Fruit fly (Drosophila melanogaster): ENCODE data around the gene CG3652.

The CG3652 gene

dm6 chr2L:4361438-4361975 lies 32.2 kb downstream of the CG3652 start, which contains the start of gene Traf4:
Traf4 (plus strand) TSS chr2L:4361925.
- 0 out of 2 replicates have a peak, but pooled peaks have one; percentile 23 for TF ChIP-seq CG12605 (GFP tag; IDR thresholded peaks at IDR 0.05)
- TF ChIP-seq CG9948 (tag; optimal IDR thresholded peaks at IDR 0.05) = peak; percentile 58
- TF ChIP-seq Pif1B (GFP tag; optimal IDR thresholded peaks at IDR 0.05) = no peak
- TF ChIP-seq Snoo (tag; optimal IDR thresholded peaks at IDR 0.05) = peak; percentile 32
- peak; percentile 41; the same call in 1 of the 2 replicates for TF ChIP-seq rn (GFP tag; IDR thresholded peaks at IDR 0.05)
- TF ChIP-seq CG32121 (GFP tag; IDR thresholded peaks at IDR 0.05) = no peak
- peak; percentile 48 for TF ChIP-seq CG34367 (tag; optimal IDR thresholded peaks at IDR 0.05)
- peak; percentile 60 for TF ChIP-seq CG15710 (tag; optimal IDR thresholded peaks at IDR 0.05)
- TF ChIP-seq CG14655 (GFP tag; optimal IDR thresholded peaks at IDR 0.05) = peak; percentile 75
- TF ChIP-seq fd96Ca (GFP tag; IDR thresholded peaks at IDR 0.05) = peak; percentile 72; the same call in 2 of the 3 replicates
- peak; percentile 65; the same call in 1 of the 3 replicates for TF ChIP-seq CG4496 (GFP tag; IDR thresholded peaks at IDR 0.05)
- TF ChIP-seq Pif1A (GFP tag; optimal IDR thresholded peaks at IDR 0.05) = peak; percentile 40
- TF ChIP-seq CG13204 (GFP tag; optimal IDR thresholded peaks at IDR 0.05) = peak; percentile 20
- TF ChIP-seq CG8159 (tag; optimal IDR thresholded peaks at IDR 0.05) = peak; percentile 60
- TF ChIP-seq D1 (tag; optimal IDR thresholded peaks at IDR 0.05) = no peak
- peak; percentile 44 for TF ChIP-seq gl (tag; optimal IDR thresholded peaks at IDR 0.05)
- peak; percentile 60 for TF ChIP-seq CG17806 (tag; optimal IDR thresholded peaks at IDR 0.05)
- TF ChIP-seq CG8301 (tag; optimal IDR thresholded peaks at IDR 0.05) = peak; percentile 51
- TF ChIP-seq Ets98B (GFP tag; IDR thresholded peaks at IDR 0.05) = peak; percentile 46
- no peak for TF ChIP-seq CG10348 (GFP tag; IDR thresholded peaks at IDR 0.05)
- peak; percentile 12 for TF ChIP-seq EcR (GFP tag; optimal IDR thresholded peaks at IDR 0.05)

- no peak for TF ChIP-seq EcR (GFP tag; optimal IDR thresholded peaks at IDR 0.05)
- peak; percentile 47 for TF ChIP-seq CG8159 (tag; optimal IDR thresholded peaks at IDR 0.05)
- TF ChIP-seq CG9948 (tag; optimal IDR thresholded peaks at IDR 0.05) = peak; percentile 24
- no peak for TF ChIP-seq Pif1A (GFP tag; optimal IDR thresholded peaks at IDR 0.05)
- 0 out of 2 replicates have a peak, but pooled peaks have one; percentile 6 for TF ChIP-seq rn (GFP tag; IDR thresholded peaks at IDR 0.05)
- TF ChIP-seq CG12605 (GFP tag; IDR thresholded peaks at IDR 0.05) = no peak
- 0 out of 2 replicates have a peak, but pooled peaks have one; percentile 18 for TF ChIP-seq CG10348 (GFP tag; IDR thresholded peaks at IDR 0.05)
- TF ChIP-seq gl (tag; optimal IDR thresholded peaks at IDR 0.05) = no peak
- TF ChIP-seq CG15710 (tag; optimal IDR thresholded peaks at IDR 0.05) = peak; percentile 41
- TF ChIP-seq CG17806 (tag; optimal IDR thresholded peaks at IDR 0.05) = peak; percentile 18
Observed at dm6 chr2L:4360882-4361281, 32.8 kb downstream of the CG3652 start.

- TF ChIP-seq gl (tag; optimal IDR thresholded peaks at IDR 0.05) (no peak), Ets98B (GFP tag; IDR thresholded peaks at IDR 0.05) (peak; percentile 26; the same call in 1 of the 2 replicates), CG15710 (tag; optimal IDR thresholded peaks at IDR 0.05) (no peak), CG12605 (GFP tag; IDR thresholded peaks at IDR 0.05) (peak; percentile 52), CG10348 (GFP tag; IDR thresholded peaks at IDR 0.05) (no peak), CG9948 (tag; optimal IDR thresholded peaks at IDR 0.05) (peak; percentile 5), rn (GFP tag; IDR thresholded peaks at IDR 0.05) (0 out of 2 replicates have a peak, but pooled peaks have one; percentile 3), fd96Ca (GFP tag; IDR thresholded peaks at IDR 0.05) (peak; percentile 66), CG32121 (GFP tag; IDR thresholded peaks at IDR 0.05) (no peak; the same call in 1 of the 2 replicates), Snoo (tag; optimal IDR thresholded peaks at IDR 0.05) (no peak), CG13204 (GFP tag; optimal IDR thresholded peaks at IDR 0.05) (no peak), CG14655 (GFP tag; optimal IDR thresholded peaks at IDR 0.05) (peak; percentile 64), CG8159 (tag; optimal IDR thresholded peaks at IDR 0.05) (peak; percentile 1), CG34367 (tag; optimal IDR thresholded peaks at IDR 0.05) (no peak), EcR (GFP tag; optimal IDR thresholded peaks at IDR 0.05) (no peak), CG8301 (tag; optimal IDR thresholded peaks at IDR 0.05) (peak; percentile 50), CG4496 (GFP tag; IDR thresholded peaks at IDR 0.05) (peak; percentile 58; the same call in 2 of the 3 replicates), CG17806 (tag; optimal IDR thresholded peaks at IDR 0.05) (peak; percentile 27), Pif1A (GFP tag; optimal IDR thresholded peaks at IDR 0.05) (peak; percentile 68), Pif1B (GFP tag; optimal IDR thresholded peaks at IDR 0.05) (no peak), D1 (tag; optimal IDR thresholded peaks at IDR 0.05) (no peak)
Observed at dm6 chr2L:4359156-4359555, 34.5 kb downstream of the CG3652 start.

dm6 chr2L:4355066-4355465 lies 38.6 kb downstream of the CG3652 start:
- TF ChIP-seq CG13204 (GFP tag; optimal IDR thresholded peaks at IDR 0.05) (no peak), Snoo (tag; optimal IDR thresholded peaks at IDR 0.05) (no peak), Ets98B (GFP tag; IDR thresholded peaks at IDR 0.05) (no peak), EcR (GFP tag; optimal IDR thresholded peaks at IDR 0.05) (peak; percentile 93), CG9948 (tag; optimal IDR thresholded peaks at IDR 0.05) (no peak), Pif1B (GFP tag; optimal IDR thresholded peaks at IDR 0.05) (no peak)

dm6 chr2L:4352675-4353074 lies 41.0 kb downstream of the CG3652 start, which contains the start of gene CG15429:
CG15429 (plus strand) TSS chr2L:4352975.
- no peak for TF ChIP-seq CG14655 (GFP tag; optimal IDR thresholded peaks at IDR 0.05)
- TF ChIP-seq rn (GFP tag; IDR thresholded peaks at IDR 0.05) = no peak
- TF ChIP-seq Ets98B (GFP tag; IDR thresholded peaks at IDR 0.05) = no peak
- no peak for TF ChIP-seq CG8301 (tag; optimal IDR thresholded peaks at IDR 0.05)
- TF ChIP-seq D1 (tag; optimal IDR thresholded peaks at IDR 0.05) = no peak
- TF ChIP-seq CG10348 (GFP tag; IDR thresholded peaks at IDR 0.05) = no peak
- no peak for TF ChIP-seq CG9948 (tag; optimal IDR thresholded peaks at IDR 0.05)

Data from whole organism, pupa.